Fruit fly (Drosophila melanogaster): Measurements from ENCODE around the gene Nha1.

Gene Nha1

dm6 chr2L:6919203-6919849 lies 49.1 kb upstream of the Nha1 start (continued):
- TF ChIP-seq mld (GFP tag; IDR thresholded peaks at IDR 0.05; ENCODE audit: partially characterized antibody) (0 out of 3 replicates have a peak, but pooled peaks have one; percentile 33), ken (GFP tag; IDR thresholded peaks at IDR 0.05) (no peak), chinmo (GFP tag; IDR thresholded peaks at IDR 0.05; ENCODE audit: partially characterized antibody) (0 out of 4 replicates have a peak, but pooled peaks have one; percentile 45), MBD-R2 (GFP tag; IDR thresholded peaks at IDR 0.05) (peak; percentile 43), CG2199 (GFP tag; IDR thresholded peaks at IDR 0.05) (no peak), Dp (GFP tag; optimal IDR thresholded peaks at IDR 0.05) (no peak), CG13894 (tag; optimal IDR thresholded peaks at IDR 0.05) (no peak), CG17186 (GFP tag; optimal IDR thresholded peaks at IDR 0.05) (peak; percentile 99), lbe (GFP tag; optimal IDR thresholded peaks at IDR 0.05) (peak; percentile 11), CG2678 (tag; optimal IDR thresholded peaks at IDR 0.05) (peak; percentile 39)

dm6 chr2L:6918517-6919202 lies 48.5 kb upstream of the Nha1 start, which contains the start of gene nop5:
Gene nop5 (minus strand): TSS chr2L:6918743.
- TF ChIP-seq CG13296 (GFP tag; optimal IDR thresholded peaks at IDR 0.05) (peak; percentile 81), Side (GFP tag; optimal IDR thresholded peaks at IDR 0.05) (no peak), ase (GFP tag; IDR thresholded peaks at IDR 0.05) (no peak), CG18619 (GFP tag; optimal IDR thresholded peaks at IDR 0.05) (peak; percentile 83), inv (GFP tag; IDR thresholded peaks at IDR 0.05; ENCODE audit: partially characterized antibody) (no peak), pfk (GFP tag; optimal IDR thresholded peaks at IDR 0.05) (peak; percentile 15), CG8089 (GFP tag; optimal IDR thresholded peaks at IDR 0.05) (no peak), PHDP (tag; optimal IDR thresholded peaks at IDR 0.05) (peak; percentile 36), CG8281 (tag; optimal IDR thresholded peaks at IDR 0.05) (no peak), C15 (GFP tag; IDR thresholded peaks at IDR 0.05) (no peak), insv (GFP tag; optimal IDR thresholded peaks at IDR 0.05) (peak in 1 of 2 experiments; percentile 63), CG17612 (GFP tag; IDR thresholded peaks at IDR 0.05) (no peak), Lim3 (GFP tag; IDR thresholded peaks at IDR 0.05) (no peak), nerfin-2 (GFP tag; IDR thresholded peaks at IDR 0.05; ENCODE audit: partially characterized antibody) (no peak), Dp (GFP tag; optimal IDR thresholded peaks at IDR 0.05) (peak; percentile 10), mld (GFP tag; IDR thresholded peaks at IDR 0.05; ENCODE audit: partially characterized antibody) (no peak), cad (GFP tag; optimal IDR thresholded peaks at IDR 0.05) (no peak), CG43689 (GFP tag; IDR thresholded peaks at IDR 0.05) (no peak), Asciz (GFP tag; optimal IDR thresholded peaks at IDR 0.05) (no peak), CG42726 (GFP tag; IDR thresholded peaks at IDR 0.05; ENCODE audit: partially characterized antibody) (no peak), bab2 (GFP tag; optimal IDR thresholded peaks at IDR 0.05) (no peak), z (GFP tag; IDR thresholded peaks at IDR 0.05) (no peak), CG6254 (GFP tag; optimal IDR thresholded peaks at IDR 0.05) (peak; percentile 55), CG6813 (GFP tag; optimal IDR thresholded peaks at IDR 0.05) (no peak), Xrp1 (GFP tag; IDR thresholded peaks at IDR 0.05) (peak; percentile 25; the same call in 1 of the 2 replicates), hth (optimal IDR thresholded peaks at IDR 0.05) (no peak), CG8290 (GFP tag; optimal IDR thresholded peaks at IDR 0.05) (peak; percentile 19), CG8290 (tag; optimal IDR thresholded peaks at IDR 0.05) (no peak), bowl (GFP tag; IDR thresholded peaks at IDR 0.05) (no peak), GATAe (GFP tag; conservative IDR thresholded peaks at IDR 0.05) (no peak), CG2889 (GFP tag; IDR thresholded peaks at IDR 0.05) (no peak), CG14860 (GFP tag; IDR thresholded peaks at IDR 0.05; ENCODE audit: partially characterized antibody) (no peak), peb (GFP tag; IDR thresholded peaks at IDR 0.05) (no peak), CG6791 (GFP tag; IDR thresholded peaks at IDR 0.05; ENCODE audit: partially characterized antibody) (0 out of 3 replicates have a peak, but pooled peaks have one; percentile 31), CG12155 (GFP tag; optimal IDR thresholded peaks at IDR 0.05) (peak; percentile 27), CG4707 (GFP tag; optimal IDR thresholded peaks at IDR 0.05) (no peak), fd3F (GFP tag; optimal IDR thresholded peaks at IDR 0.05) (peak; percentile 63), slbo (GFP tag; IDR thresholded peaks at IDR 0.05) (no peak; the same call in 1 of the 2 replicates), CG15601 (tag; optimal IDR thresholded peaks at IDR 0.05) (peak; percentile 65)
